Fruit fly (Drosophila melanogaster) whole organism, pupa: Measurements from ENCODE around the gene dome.

Source experiments
- CG10348 ChIP-seq: fragments of 200-800 bp; sonication (Bioruptor generic); IDR thresholded peaks from 2 replicates; pipeline ENCODE4 v1.3.6; 2022; ENCODE audit warnings: missing biosample characterization, missing genetic modification characterization
- CG12605 ChIP-seq: fragments of 200-800 bp; sonication (Bioruptor generic); IDR thresholded peaks from 2 replicates; pipeline ENCODE4 v1.3.6; 2022; ENCODE audit warnings: missing biosample characterization, missing genetic modification characterization
- CG13204 ChIP-seq: fragments of 200-800 bp; sonication (Bioruptor generic); optimal IDR thresholded peaks from 2 replicates; lab custom pipeline; 2018; ENCODE audit warnings: missing biosample characterization, mild to moderate bottlenecking, missing genetic modification characterization, moderate library complexity
- CG14655 ChIP-seq: fragments of 200-800 bp; sonication (Bioruptor generic); optimal IDR thresholded peaks from 3 replicates; lab custom pipeline; 2017; ENCODE audit warnings: mild to moderate bottlenecking, missing biosample characterization, missing genetic modification reagents, missing genetic modification characterization
- CG15710 ChIP-seq: fragments of 200-800 bp; sonication (Bioruptor generic); optimal IDR thresholded peaks from 2 replicates; lab custom pipeline; 2018; ENCODE audit warnings: missing biosample characterization, mild to moderate bottlenecking, missing genetic modification characterization, moderate library complexity
- CG17806 ChIP-seq: fragments of 200-800 bp; sonication (Bioruptor generic); optimal IDR thresholded peaks from 2 replicates; lab custom pipeline; 2018; ENCODE audit warnings: missing biosample characterization, mild to moderate bottlenecking, missing genetic modification characterization, moderate library complexity
- CG32121 ChIP-seq: fragments of 200-800 bp; sonication (Bioruptor generic); IDR thresholded peaks from 2 replicates; pipeline ENCODE4 v1.3.6; 2022; ENCODE audit warnings: missing biosample characterization, missing genetic modification characterization
- CG34367 ChIP-seq: fragments of 200-800 bp; sonication (Bioruptor generic); optimal IDR thresholded peaks from 2 replicates; lab custom pipeline; 2018; ENCODE audit warnings: missing biosample characterization, mild to moderate bottlenecking, missing genetic modification characterization
- CG4496 ChIP-seq: fragments of 200-800 bp; sonication (Bioruptor generic); IDR thresholded peaks from 3 replicates; pipeline ENCODE4 v1.3.6; 2022; ENCODE audit warnings: missing biosample characterization, missing genetic modification characterization
- CG8159 ChIP-seq: fragments of 200-800 bp; sonication (Bioruptor generic); optimal IDR thresholded peaks from 3 replicates; lab custom pipeline; 2018; ENCODE audit warnings: missing biosample characterization, mild to moderate bottlenecking, missing genetic modification characterization, moderate library complexity
- CG8301 ChIP-seq: fragments of 200-800 bp; sonication (Bioruptor generic); optimal IDR thresholded peaks from 2 replicates; lab custom pipeline; 2018; ENCODE audit warnings: missing biosample characterization, mild to moderate bottlenecking, missing genetic modification characterization
- CG9948 ChIP-seq: fragments of 200-800 bp; sonication (Bioruptor generic); optimal IDR thresholded peaks from 2 replicates; lab custom pipeline; 2018; ENCODE audit warnings: missing biosample characterization, mild to moderate bottlenecking, missing genetic modification characterization, moderate library complexity
- D1 ChIP-seq: fragments of 200-800 bp; sonication (Bioruptor generic); optimal IDR thresholded peaks from 2 replicates; lab custom pipeline; 2018; ENCODE audit warnings: missing biosample characterization, mild to moderate bottlenecking, missing genetic modification characterization, moderate library complexity
- EcR ChIP-seq: fragments of 200-800 bp; sonication (Bioruptor generic); optimal IDR thresholded peaks from 3 replicates; lab custom pipeline; 2019; ENCODE audit warnings: missing biosample characterization, missing genetic modification characterization, mild to moderate bottlenecking, moderate library complexity, missing genetic modification reagents
- Ets98B ChIP-seq: fragments of 200-800 bp; sonication (Bioruptor generic); IDR thresholded peaks from 2 replicates; pipeline ENCODE4 v1.3.6; 2022; ENCODE audit warnings: missing biosample characterization, missing genetic modification characterization
- Pif1A ChIP-seq: fragments of 200-800 bp; sonication (Bioruptor generic); optimal IDR thresholded peaks from 3 replicates; lab custom pipeline; 2016; ENCODE audit warnings: missing biosample characterization, missing genetic modification characterization
- Pif1B ChIP-seq: fragments of 200-800 bp; sonication (Bioruptor generic); optimal IDR thresholded peaks from 3 replicates; lab custom pipeline; 2016; ENCODE audit warnings: missing biosample characterization, missing genetic modification characterization
- Snoo ChIP-seq: fragments of 200-800 bp; sonication (Bioruptor generic); optimal IDR thresholded peaks from 3 replicates; lab custom pipeline; 2017; ENCODE audit warnings: missing biosample characterization, mild to moderate bottlenecking, missing genetic modification characterization, inconsistent platforms
- fd96Ca ChIP-seq: fragments of 200-800 bp; sonication (Bioruptor generic); IDR thresholded peaks from 3 replicates; pipeline ENCODE4 v1.3.6; 2022; ENCODE audit warnings: missing biosample characterization, missing genetic modification characterization
- gl ChIP-seq: fragments of 200-800 bp; sonication (Bioruptor generic); optimal IDR thresholded peaks from 2 replicates; lab custom pipeline; 2018; ENCODE audit warnings: missing biosample characterization, mild to moderate bottlenecking, missing genetic modification characterization
- rn ChIP-seq: fragments of 200-800 bp; sonication (Bioruptor generic); IDR thresholded peaks from 2 replicates; pipeline ENCODE4 v1.3.6; 2022; ENCODE audit warnings: missing biosample characterization, missing genetic modification characterization

Gene dome

DNA sequence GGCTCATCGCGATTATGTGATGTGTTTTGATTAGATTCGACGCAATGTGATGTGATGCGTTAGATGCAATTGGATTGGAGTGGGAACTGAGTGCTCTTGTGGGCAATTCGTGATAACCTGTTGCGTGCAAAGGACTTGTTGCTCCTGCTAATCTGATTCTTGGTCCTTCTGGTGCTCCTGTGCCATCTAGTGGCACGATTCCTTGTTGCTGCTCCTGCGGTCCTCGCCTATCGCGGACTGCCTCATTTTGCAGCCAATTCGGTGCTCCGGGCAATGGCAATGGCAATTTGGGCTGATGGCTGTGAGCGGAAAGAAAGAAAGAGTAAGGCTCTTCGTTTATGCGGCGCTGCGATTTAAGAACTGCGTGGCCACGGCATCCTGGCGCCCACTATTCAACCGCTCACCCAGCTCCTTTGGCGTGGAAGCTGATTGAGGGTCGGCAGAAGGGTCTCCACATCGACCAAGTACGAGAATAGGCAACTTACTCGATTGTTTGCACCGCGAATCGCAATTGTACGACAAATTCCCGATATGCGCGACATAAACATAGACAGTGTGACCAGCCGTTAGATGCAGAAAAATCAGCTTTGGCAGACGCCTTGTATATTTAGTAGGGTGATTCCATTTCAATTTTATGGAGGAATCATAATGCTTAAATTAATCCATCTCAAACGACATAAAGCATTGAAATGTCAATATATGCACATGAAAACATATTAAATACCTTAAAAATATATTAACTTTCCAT is 9.8 kb upstream of the dome start, which contains the start of gene Mer:
Mer (minus strand) TSS at position 550 of the 748 bp plus-strand sequence.
- peak; percentile 93 for TF ChIP-seq CG4496
- TF ChIP-seq CG8301 (tag; lab: Kevin White, UChicago), result peak; percentile 87
- no peak for TF ChIP-seq Pif1A (GFP tag; lab: Kevin White, UChicago)
- TF ChIP-seq CG12605, result peak; percentile 73; the same call in 1 of the 2 replicates
- peak; percentile 66; the same call in 1 of the 2 replicates for TF ChIP-seq rn (GFP tag; lab: Robert Waterston, UW)
- peak; percentile 82 for TF ChIP-seq CG8159 (tag; lab: Kevin White, UChicago)
- TF ChIP-seq Snoo (tag; lab: Kevin White, UChicago), result peak; percentile 88
- no peak for TF ChIP-seq Pif1B (GFP tag; lab: Kevin White, UChicago)
- peak; percentile 76 for TF ChIP-seq CG34367 (tag; lab: Kevin White, UChicago)
- no peak for TF ChIP-seq D1 (tag; lab: Kevin White, UChicago)
- peak; percentile 77 for TF ChIP-seq CG17806 (tag; lab: Kevin White, UChicago)
- TF ChIP-seq Ets98B (GFP tag; lab: Robert Waterston, UW), result peak; percentile 88
- TF ChIP-seq CG9948 (tag; lab: Kevin White, UChicago), result peak; percentile 76
- TF ChIP-seq CG10348, result no peak
- TF ChIP-seq gl (tag; lab: Kevin White, UChicago), result peak; percentile 79
- peak; percentile 95 for TF ChIP-seq fd96Ca (GFP tag; lab: Robert Waterston, UW)
- peak; percentile 82 for TF ChIP-seq CG15710
- TF ChIP-seq CG13204 (GFP tag; lab: Kevin White, UChicago), result no peak
- peak; percentile 87 for TF ChIP-seq CG32121 (GFP tag; lab: Robert Waterston, UW)

- TF ChIP-seq EcR (GFP tag; lab: Kevin White, UChicago) (no peak), CG13204 (GFP tag; lab: Kevin White, UChicago) (no peak)
These were observed 6.7 kb upstream of the dome start for dm6 chrX:19690050-19690449.

- TF ChIP-seq CG14655 (GFP tag; lab: Kevin White, UChicago), result no peak
- no peak for TF ChIP-seq gl (tag; lab: Kevin White, UChicago)
- no peak for TF ChIP-seq CG15710
- TF ChIP-seq Pif1B (GFP tag; lab: Kevin White, UChicago), result no peak
- TF ChIP-seq CG4496, result no peak
- TF ChIP-seq rn (GFP tag; lab: Robert Waterston, UW), result no peak
- no peak for TF ChIP-seq CG32121 (GFP tag; lab: Robert Waterston, UW)
- no peak for TF ChIP-seq D1 (tag; lab: Kevin White, UChicago)
- no peak for TF ChIP-seq CG12605
- TF ChIP-seq EcR (GFP tag; lab: Kevin White, UChicago), result no peak
- TF ChIP-seq Pif1A (GFP tag; lab: Kevin White, UChicago), result no peak
- no peak for TF ChIP-seq CG8159 (tag; lab: Kevin White, UChicago)
- TF ChIP-seq Snoo (tag; lab: Kevin White, UChicago), result no peak
- TF ChIP-seq CG8301 (tag; lab: Kevin White, UChicago), result no peak
- no peak for TF ChIP-seq Ets98B (GFP tag; lab: Robert Waterston, UW)
- no peak for TF ChIP-seq CG13204 (GFP tag; lab: Kevin White, UChicago)
These were observed 5.5 kb upstream of the dome start, which contains the start of gene CG14227 for dm6 chrX:19688848-19689247. CG14227 (minus strand) TSS chrX:19688948.

dm6 chrX:19684048-19684447 is 730 bp upstream of the dome start:
- TF ChIP-seq CG17806 (tag; lab: Kevin White, UChicago), result no peak
- TF ChIP-seq CG34367 (tag; lab: Kevin White, UChicago), result no peak
- TF ChIP-seq D1 (tag; lab: Kevin White, UChicago), result no peak
- peak; percentile 14; the same call in 1 of the 2 replicates for TF ChIP-seq Ets98B (GFP tag; lab: Robert Waterston, UW)
- peak; percentile 40; the same call in 1 of the 2 replicates for TF ChIP-seq CG32121 (GFP tag; lab: Robert Waterston, UW)
- 0 out of 2 replicates have a peak, but pooled peaks have one; percentile 10 for TF ChIP-seq CG10348

DNA sequence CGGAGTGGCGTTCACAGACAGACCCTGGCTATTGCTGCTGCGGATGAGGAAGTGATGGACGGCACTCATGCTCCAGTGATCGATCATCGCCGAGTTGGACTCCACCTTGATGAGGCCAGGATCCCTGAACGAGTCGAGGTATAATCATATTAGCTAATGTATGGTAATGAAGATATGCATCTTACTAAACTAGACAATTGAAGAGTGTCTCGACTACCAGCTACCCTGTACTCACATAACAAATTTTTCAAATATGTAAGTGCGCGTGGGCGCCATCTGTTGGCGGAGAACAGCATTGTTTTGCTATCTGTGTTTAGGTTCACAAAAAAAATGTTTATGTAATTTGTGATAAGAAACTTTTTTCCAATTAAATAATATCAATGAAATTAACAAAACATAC is 4.1 kb downstream of the dome start:
- TF ChIP-seq CG13204 (GFP tag; lab: Kevin White, UChicago), result no peak
- TF ChIP-seq Pif1A (GFP tag; lab: Kevin White, UChicago), result no peak
- TF ChIP-seq CG8301 (tag; lab: Kevin White, UChicago), result no peak
- TF ChIP-seq CG9948 (tag; lab: Kevin White, UChicago), result no peak
- TF ChIP-seq CG10348, result no peak
- no peak for TF ChIP-seq rn (GFP tag; lab: Robert Waterston, UW)
- TF ChIP-seq CG15710, result no peak
- TF ChIP-seq Ets98B (GFP tag; lab: Robert Waterston, UW), result no peak
- TF ChIP-seq Snoo (tag; lab: Kevin White, UChicago), result no peak
- TF ChIP-seq EcR (GFP tag; lab: Kevin White, UChicago), result no peak
- no peak for TF ChIP-seq CG17806 (tag; lab: Kevin White, UChicago)
- no peak for TF ChIP-seq CG32121 (GFP tag; lab: Robert Waterston, UW)
- no peak for TF ChIP-seq CG34367 (tag; lab: Kevin White, UChicago)
- no peak for TF ChIP-seq D1 (tag; lab: Kevin White, UChicago)
- TF ChIP-seq Pif1B (GFP tag; lab: Kevin White, UChicago), result no peak

- TF ChIP-seq CG10348, result no peak
- TF ChIP-seq CG34367 (tag; lab: Kevin White, UChicago), result no peak
- no peak for TF ChIP-seq Ets98B (GFP tag; lab: Robert Waterston, UW)
- TF ChIP-seq CG12605, result no peak
- no peak for TF ChIP-seq Snoo (tag; lab: Kevin White, UChicago)
- no peak for TF ChIP-seq CG13204 (GFP tag; lab: Kevin White, UChicago)
- TF ChIP-seq EcR (GFP tag; lab: Kevin White, UChicago), result no peak
- no peak for TF ChIP-seq rn (GFP tag; lab: Robert Waterston, UW)
- no peak for TF ChIP-seq fd96Ca (GFP tag; lab: Robert Waterston, UW)
- TF ChIP-seq gl (tag; lab: Kevin White, UChicago), result no peak
- TF ChIP-seq CG9948 (tag; lab: Kevin White, UChicago), result no peak
- TF ChIP-seq Pif1A (GFP tag; lab: Kevin White, UChicago), result no peak
- no peak for TF ChIP-seq CG32121 (GFP tag; lab: Robert Waterston, UW)
- no peak for TF ChIP-seq CG8301 (tag; lab: Kevin White, UChicago)
- TF ChIP-seq, all 21 proteins: peak for 0
These were observed 7.7 kb downstream of the dome start, which contains the start of gene et for dm6 chrX:19675662-19676061. et (minus strand) TSS chrX:19675891.
